Fruit fly (Drosophila melanogaster) ovary, adult (tissue): Measurements from ENCODE around the gene CG7218.

Experiments used
- CG17801 ChIP-seq: fragments of 200-800 bp; optimal IDR thresholded peaks from 2 replicates; lab custom pipeline; 2019; ENCODE audit warnings: missing biosample characterization, mild to moderate bottlenecking, missing genetic modification characterization, moderate library complexity; ENCODE audit not compliant: partially characterized antibody

The CG7218 gene

dm6 chr3R:18169982-18170531 is 5.9 kb upstream of the CG7218 start:
- TF ChIP-seq CG17801 (GFP tag; lab: Kevin White, UChicago) = no peak

DNA sequence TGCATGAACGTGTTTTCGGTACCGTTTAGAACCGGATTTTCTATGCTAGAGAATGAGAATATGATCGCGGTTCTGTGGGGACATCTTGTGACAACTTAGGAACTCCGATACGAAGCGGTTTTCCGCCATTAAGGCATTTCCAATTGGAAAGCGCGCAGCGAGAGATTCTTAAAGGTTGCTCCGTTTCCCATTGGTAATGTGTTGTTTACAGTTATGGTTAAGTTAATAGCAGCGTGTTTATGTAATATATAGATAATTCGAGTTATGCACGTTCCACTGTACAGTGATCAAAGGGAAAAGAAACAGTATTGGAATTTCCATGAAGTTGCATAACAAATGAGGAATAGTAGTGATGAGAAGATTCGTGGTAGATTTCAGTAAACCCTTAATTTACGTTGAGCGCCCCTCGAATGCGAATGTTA is 4.7 kb upstream of the CG7218 start:
- TF ChIP-seq CG17801 (GFP tag; lab: Kevin White, UChicago) = no peak

DNA sequence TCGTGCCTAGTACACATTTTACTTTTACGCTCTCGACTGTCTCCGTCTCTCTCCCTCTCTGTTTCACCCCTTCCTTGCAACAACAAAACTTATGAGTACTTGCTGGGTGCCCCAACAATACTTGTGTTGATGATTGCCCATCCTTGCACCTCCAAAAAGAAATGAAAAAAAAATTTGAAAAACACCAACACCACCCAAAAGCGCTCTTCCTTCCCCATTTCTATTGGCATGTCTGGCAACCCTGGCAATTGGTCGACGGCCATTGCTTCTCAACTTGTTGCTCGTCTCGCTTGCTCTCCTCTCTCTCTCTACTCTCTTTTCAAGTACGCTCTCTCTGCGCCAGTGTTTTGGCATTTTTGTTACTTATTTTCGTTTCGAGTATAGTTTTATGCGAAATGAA is 4.2 kb upstream of the CG7218 start:
- peak; percentile 23 for TF ChIP-seq CG17801 (GFP tag; lab: Kevin White, UChicago)

DNA sequence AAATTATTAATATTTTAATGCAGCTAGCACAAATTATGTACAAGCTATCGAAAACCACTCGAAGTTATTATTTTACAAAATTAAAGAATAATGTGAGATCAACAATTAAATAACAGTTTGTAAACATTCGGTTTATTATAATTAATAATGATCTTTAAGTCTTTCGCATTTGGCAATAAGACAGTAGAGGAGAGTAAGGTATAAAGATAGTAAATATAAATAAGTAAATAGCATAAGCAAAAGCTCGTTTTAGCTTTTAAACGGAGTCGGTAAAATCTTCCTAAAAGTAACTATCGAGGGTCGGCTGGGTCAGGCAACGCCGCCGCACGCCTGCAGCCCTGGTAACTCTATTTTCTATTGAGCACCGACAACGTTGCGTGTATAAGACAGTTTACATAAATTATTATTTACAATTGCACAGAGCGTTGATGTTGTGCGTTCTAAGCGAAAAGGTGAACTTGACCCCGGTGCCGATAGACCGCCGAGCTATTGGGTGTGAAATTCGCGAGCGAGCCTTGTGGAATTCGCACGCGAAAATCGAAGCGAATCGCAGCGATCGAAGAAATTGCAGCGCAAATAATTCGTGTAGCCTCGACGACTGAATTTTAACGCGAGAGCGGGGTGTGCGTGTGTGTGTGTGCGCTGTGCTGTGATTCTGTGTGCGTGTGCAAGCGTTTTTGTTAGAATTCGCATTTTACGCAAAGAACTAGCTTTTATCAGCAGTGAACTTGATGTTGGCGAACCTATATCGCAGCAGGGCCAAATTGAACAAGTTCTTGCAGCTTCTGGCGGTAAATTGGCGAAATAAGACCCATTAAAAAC is 3.4 kb upstream of the CG7218 start, which contains the start of gene wrd:
wrd (plus strand) TSS at position 342 of the 822 bp plus-strand sequence.
- TF ChIP-seq CG17801 (GFP tag; lab: Kevin White, UChicago) = peak; percentile 27

DNA sequence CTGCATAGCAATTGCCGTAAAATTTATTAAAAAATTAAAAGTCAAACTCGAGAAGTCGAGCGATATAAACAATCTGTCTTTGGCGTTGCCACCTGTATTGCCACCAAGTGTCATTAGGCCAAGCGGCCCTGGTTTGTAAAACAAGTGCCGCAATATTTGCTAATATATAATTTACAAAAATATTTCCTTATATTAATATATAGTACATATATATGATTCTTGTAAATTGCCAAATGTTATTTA is 2.9 kb upstream of the CG7218 start, which contains the start of the genes CG7215 and Prx5:
CG7215 (minus strand) TSS at position 101 of the 243 bp plus-strand sequence.
Prx5 (minus strand) TSS at position 101 of the 243 bp plus-strand sequence.
- no peak for TF ChIP-seq CG17801 (GFP tag; lab: Kevin White, UChicago)

dm6 chr3R:18166261-18166720 is 2.1 kb upstream of the CG7218 start:
- no peak for TF ChIP-seq CG17801 (GFP tag; lab: Kevin White, UChicago)

dm6 chr3R:18160165-18160814 is 3.9 kb downstream of the CG7218 start:
- TF ChIP-seq CG17801 (GFP tag; lab: Kevin White, UChicago) = no peak

- TF ChIP-seq CG17801 (GFP tag; lab: Kevin White, UChicago) = no peak
Observed at dm6 chr3R:18158401-18158800, 5.8 kb downstream of the CG7218 start, which contains the start of gene CG14315. TSS of gene CG14315 (plus strand) at chr3R:18158701.

- TF ChIP-seq CG17801 (GFP tag; lab: Kevin White, UChicago) = no peak
Observed at dm6 chr3R:18157459-18157858, 6.7 kb downstream of the CG7218 start.

dm6 chr3R:18156608-18157007 is 7.6 kb downstream of the CG7218 start:
- TF ChIP-seq CG17801 (GFP tag; lab: Kevin White, UChicago) = no peak

DNA sequence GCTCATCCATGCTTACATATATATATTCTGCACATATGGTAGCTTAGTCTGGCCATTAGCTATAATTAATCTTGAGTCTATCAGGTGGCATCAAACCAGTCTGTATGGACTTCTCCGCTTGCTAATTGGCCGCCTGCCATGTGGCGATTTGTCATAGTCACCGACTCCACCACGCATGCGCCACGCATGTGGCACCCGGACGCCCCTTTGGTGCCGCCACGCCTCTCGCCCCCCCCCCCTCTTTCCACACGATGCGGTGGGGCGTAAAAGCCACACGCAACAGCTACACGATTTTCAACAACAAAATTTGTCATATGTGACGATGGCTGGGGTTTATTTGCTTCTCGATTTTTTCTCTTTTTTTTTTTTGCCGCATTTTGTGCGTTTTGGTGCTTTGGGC is 10.5 kb downstream of the CG7218 start:
- no peak for TF ChIP-seq CG17801 (GFP tag; lab: Kevin White, UChicago)

dm6 chr3R:18151820-18152219 is 12.4 kb downstream of the CG7218 start, which contains the start of gene CG14316:
TSS of gene CG14316 (plus strand) at chr3R:18152120.
- TF ChIP-seq CG17801 (GFP tag; lab: Kevin White, UChicago) = no peak

- TF ChIP-seq CG17801 (GFP tag; lab: Kevin White, UChicago) = no peak
Observed at dm6 chr3R:18146629-18147028, 17.6 kb downstream of the CG7218 start.

DNA sequence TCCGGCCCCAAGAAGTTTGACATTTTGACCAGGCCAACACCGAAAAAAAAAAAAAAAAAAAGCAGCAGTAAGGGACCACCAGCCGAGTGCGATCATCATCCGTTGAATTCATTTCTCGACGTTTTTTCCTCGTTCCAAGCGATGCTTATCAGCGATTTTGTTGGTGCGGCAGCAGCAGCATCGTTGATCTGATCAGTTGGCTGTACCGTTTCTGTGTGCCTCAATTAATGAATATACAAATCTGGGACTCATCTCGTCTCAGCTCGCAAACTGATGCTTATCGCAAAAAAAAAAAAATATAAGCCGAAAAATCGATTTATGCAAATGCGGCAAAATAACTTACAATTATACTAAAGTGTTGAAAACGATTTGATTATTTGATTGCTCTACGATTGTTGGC is 19.3 kb downstream of the CG7218 start:
- no peak for TF ChIP-seq CG17801 (GFP tag; lab: Kevin White, UChicago)

- TF ChIP-seq CG17801 (GFP tag; lab: Kevin White, UChicago) = no peak
Observed at dm6 chr3R:18130720-18131119, 33.5 kb downstream of the CG7218 start.
